Worm (Caenorhabditis elegans) whole organism, L3 larva: ENCODE measurements around the gene cfap-36.

ENCODE experiments used
- R02D3.7 ChIP-seq: fragments of 150-350 bp; optimal IDR thresholded peaks from 2 replicates; lab custom pipeline; 2014; ENCODE audit warnings: missing biosample characterization, missing genetic modification characterization
- ZK546.5 ChIP-seq: sonication (generic microtip); optimal IDR thresholded peaks from 2 replicates; lab custom pipeline; 2017; ENCODE audit warnings: missing biosample characterization, missing genetic modification characterization
- ceh-16 ChIP-seq: sonication (generic microtip); optimal IDR thresholded peaks from 2 replicates; lab custom pipeline; 2017; ENCODE audit warnings: missing biosample characterization, missing genetic modification characterization
- ceh-28 ChIP-seq: fragments of 150-350 bp; optimal IDR thresholded peaks from 2 replicates; lab custom pipeline; 2014; ENCODE audit warnings: missing biosample characterization, missing genetic modification reagents, missing genetic modification characterization
- ceh-82 ChIP-seq: fragments of 150-350 bp; optimal IDR thresholded peaks from 2 replicates; lab custom pipeline; 2014; ENCODE audit warnings: missing biosample characterization, missing genetic modification characterization
- ceh-9 ChIP-seq: sonication (generic microtip); optimal IDR thresholded peaks from 2 replicates; lab custom pipeline; 2018; ENCODE audit warnings: missing biosample characterization, missing genetic modification characterization
- daf-12 ChIP-seq: fragments of 150-350 bp; optimal IDR thresholded peaks from 2 replicates; lab custom pipeline; 2014; ENCODE audit warnings: missing biosample characterization, missing genetic modification reagents, missing genetic modification characterization
- egl-27 ChIP-seq: sonication (generic microtip); optimal IDR thresholded peaks from 4 replicates; lab custom pipeline; 2017; ENCODE audit warnings: missing biosample characterization, missing genetic modification reagents, missing genetic modification characterization
- egl-5 ChIP-seq: fragments of 150-350 bp; optimal IDR thresholded peaks from 2 replicates; lab custom pipeline; 2017; ENCODE audit warnings: missing biosample characterization, missing genetic modification reagents, missing genetic modification characterization, inconsistent platforms
- elt-1 ChIP-seq: fragments of 150-350 bp; optimal IDR thresholded peaks from 2 replicates; lab custom pipeline; 2014; ENCODE audit warnings: missing biosample characterization, missing genetic modification characterization
- elt-2 ChIP-seq: sonication (generic microtip); optimal IDR thresholded peaks from 2 replicates; lab custom pipeline; 2016; ENCODE audit warnings: missing genetic modification reagents, mild to moderate bottlenecking, missing genetic modification characterization, missing compliant biosample characterization
- fkh-2 ChIP-seq: fragments of 150-350 bp; optimal IDR thresholded peaks from 2 replicates; lab custom pipeline; 2014; ENCODE audit warnings: missing biosample characterization, missing genetic modification reagents, missing genetic modification characterization
- fos-1 ChIP-seq: fragments of 150-350 bp; optimal IDR thresholded peaks from 2 replicates; lab custom pipeline; 2014; ENCODE audit warnings: missing biosample characterization, missing genetic modification characterization
- hmg-11 ChIP-seq: sonication (generic microtip); optimal IDR thresholded peaks from 2 replicates; lab custom pipeline; 2016; ENCODE audit warnings: missing genetic modification characterization, missing compliant biosample characterization
- lin-39 ChIP-seq: fragments of 150-350 bp; optimal IDR thresholded peaks from 2 replicates; lab custom pipeline; 2018; ENCODE audit warnings: missing biosample characterization, missing genetic modification reagents, missing genetic modification characterization
- mdl-1 ChIP-seq: fragments of 150-350 bp; optimal IDR thresholded peaks from 2 replicates; lab custom pipeline; 2014; ENCODE audit warnings: missing biosample characterization, missing genetic modification characterization
- nfya-1 ChIP-seq: sonication (generic microtip); optimal IDR thresholded peaks from 2 replicates; lab custom pipeline; 2017; ENCODE audit warnings: missing genetic modification characterization, mild to moderate bottlenecking, missing compliant biosample characterization, antibody characterized with exemption, moderate library complexity; ENCODE audit not compliant: insufficient read depth
- nhr-25 ChIP-seq: sonication (generic microtip); optimal IDR thresholded peaks from 2 replicates; lab custom pipeline; 2017; ENCODE audit warnings: missing biosample characterization, missing genetic modification characterization
- nhr-28 ChIP-seq: fragments of 150-350 bp; optimal IDR thresholded peaks from 2 replicates; lab custom pipeline; 2014; ENCODE audit warnings: missing biosample characterization, missing genetic modification characterization
- nhr-43 ChIP-seq: sonication (generic microtip); optimal IDR thresholded peaks from 2 replicates; lab custom pipeline; 2016; ENCODE audit warnings: mild to moderate bottlenecking, missing genetic modification characterization, missing compliant biosample characterization; ENCODE audit not compliant: poor library complexity, severe bottlenecking
- nhr-67 ChIP-seq: fragments of 150-350 bp; optimal IDR thresholded peaks from 2 replicates; lab custom pipeline; 2014; ENCODE audit warnings: missing biosample characterization, missing genetic modification characterization
- nhr-76 ChIP-seq: fragments of 150-350 bp; sonication (generic microtip); optimal IDR thresholded peaks from 5 replicates; lab custom pipeline; 2014; ENCODE audit warnings: missing biosample characterization, missing genetic modification characterization
- nhr-77 ChIP-seq: fragments of 150-350 bp; optimal IDR thresholded peaks from 2 replicates; lab custom pipeline; 2014; ENCODE audit warnings: missing biosample characterization, missing genetic modification characterization
- pha-4 ChIP-seq: fragments of 150-350 bp; optimal IDR thresholded peaks from 2 replicates; lab custom pipeline; 2014; ENCODE audit warnings: missing biosample characterization, missing genetic modification reagents, missing genetic modification characterization
- pqm-1 ChIP-seq: fragments of 150-350 bp; optimal IDR thresholded peaks from 2 replicates; lab custom pipeline; 2017; ENCODE audit warnings: missing biosample characterization, missing genetic modification characterization, inconsistent platforms
- sea-2 ChIP-seq: fragments of 150-350 bp; sonication (generic microtip); optimal IDR thresholded peaks from 4 replicates; lab custom pipeline; 2014; ENCODE audit warnings: missing biosample characterization, missing genetic modification reagents, missing genetic modification characterization
- skn-1 ChIP-seq: fragments of 150-350 bp; optimal IDR thresholded peaks from 2 replicates; lab custom pipeline; 2014; ENCODE audit warnings: missing biosample characterization, missing genetic modification characterization
- tbx-2 ChIP-seq: sonication (generic microtip); optimal IDR thresholded peaks from 2 replicates; lab custom pipeline; 2016; ENCODE audit warnings: mild to moderate bottlenecking, missing genetic modification characterization, missing compliant biosample characterization
- unc-62 ChIP-seq: fragments of 150-350 bp; sonication (generic microtip); optimal IDR thresholded peaks from 4 replicates; lab custom pipeline; 2014; ENCODE audit warnings: missing biosample characterization, missing genetic modification reagents, missing genetic modification characterization
- ztf-11 ChIP-seq: fragments of 150-350 bp; optimal IDR thresholded peaks from 2 replicates; lab custom pipeline; 2014; ENCODE audit warnings: missing biosample characterization, missing genetic modification characterization

The cfap-36 gene

DNA sequence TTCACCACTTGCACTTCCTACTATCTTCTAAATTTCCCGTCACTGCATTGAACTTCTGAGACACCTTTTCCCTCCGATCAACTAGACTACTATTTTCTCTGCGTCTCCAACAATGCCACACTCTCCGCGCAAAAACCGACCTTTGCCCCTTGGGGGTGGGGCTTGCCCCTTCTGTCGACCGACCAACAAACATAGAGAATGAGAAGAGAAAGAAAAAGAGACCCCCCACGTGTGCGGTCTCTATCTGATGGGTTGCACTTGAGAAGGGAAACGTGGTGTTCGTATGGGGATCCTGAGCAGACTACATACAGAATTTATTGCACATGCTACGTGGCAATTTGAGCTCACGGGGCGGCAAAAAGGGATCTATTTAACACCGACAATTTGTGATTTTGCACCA, 16.8 kb downstream of the cfap-36 start (continued):
- no peak for TF ChIP-seq egl-5 (tag; lab: Kevin White, UChicago)

DNA sequence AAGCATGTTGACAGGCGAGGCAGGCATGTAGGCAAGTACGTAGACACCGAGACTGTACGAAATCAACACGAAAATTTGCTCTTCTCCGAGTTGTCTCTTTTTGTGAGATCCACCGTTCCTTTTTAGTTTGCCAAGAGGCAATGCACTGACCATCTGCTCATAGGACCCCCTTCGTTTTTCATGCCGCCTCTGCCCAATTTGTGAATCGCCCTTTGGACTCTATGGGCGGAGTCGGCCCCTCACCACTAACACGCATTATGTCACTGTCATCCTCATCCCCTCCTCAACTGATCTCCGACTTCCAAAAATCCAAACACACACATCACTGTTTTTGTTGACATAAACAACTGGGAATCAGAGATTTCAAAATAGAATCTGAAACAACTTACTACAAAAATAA, 18.1 kb downstream of the cfap-36 start:
- TF ChIP-seq daf-12 (tag; lab: Kevin White, UChicago) (no peak), ZK546.5 (no peak), ceh-28 (tag; lab: Kevin White, UChicago) (no peak), egl-5 (tag; lab: Kevin White, UChicago) (no peak), fos-1 (tag; lab: Kevin White, UChicago) (no peak), nhr-77 (no peak), fkh-2 (no peak), lin-39 (tag; lab: Kevin White, UChicago) (no peak), elt-2 (no peak), skn-1 (tag; lab: Kevin White, UChicago) (no peak), nhr-28 (tag; lab: Kevin White, UChicago) (no peak)

DNA sequence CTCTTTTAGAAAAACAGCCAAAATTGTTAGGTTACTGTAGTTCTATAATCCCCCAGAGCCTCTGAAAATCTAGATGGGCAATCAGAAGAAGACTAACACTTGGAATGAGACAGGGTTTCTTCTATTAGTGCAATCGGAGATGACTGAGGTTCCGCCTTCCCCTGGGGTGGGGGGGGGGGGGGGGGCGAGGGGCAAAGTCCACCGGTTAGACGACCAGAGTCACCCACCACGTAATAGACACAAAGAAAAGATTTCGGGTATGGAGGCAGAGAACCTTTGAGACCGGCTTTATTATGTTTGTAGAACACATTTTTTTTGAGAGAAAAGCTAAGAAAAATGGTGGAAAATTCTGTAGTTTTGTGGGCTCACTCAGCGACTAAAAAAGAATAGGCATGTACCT, 19.9 kb downstream of the cfap-36 start:
- TF ChIP-seq hmg-11 (tag; lab: Kevin White, UChicago), result peak; percentile 31
- TF ChIP-seq ceh-9, result no peak

DNA sequence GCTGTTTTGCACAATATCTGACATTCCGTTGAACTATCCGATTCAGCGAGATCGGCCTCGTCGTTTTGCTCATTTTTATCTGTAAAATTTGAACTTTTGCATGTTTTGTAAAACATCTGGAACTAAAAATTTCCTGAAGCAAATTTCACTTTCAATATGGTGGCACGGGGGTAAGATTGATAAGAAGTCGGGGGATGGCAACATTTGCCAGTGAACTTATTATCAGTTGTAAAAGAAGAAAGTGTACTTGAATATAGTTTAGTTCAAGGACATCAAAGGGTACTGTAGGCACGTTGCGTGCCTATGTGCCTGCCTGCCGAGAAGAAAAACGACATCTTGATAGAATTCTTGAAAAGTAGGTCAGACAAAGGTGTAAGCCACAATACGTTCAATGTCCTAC, 20.7 kb downstream of the cfap-36 start, which contains the start of gene W03F9.4:
W03F9.4 (minus strand) TSS at position 79 of the 400 bp plus-strand sequence.
- TF ChIP-seq pqm-1 (tag; lab: Kevin White, UChicago) (peak; percentile 45), skn-1 (tag; lab: Kevin White, UChicago) (no peak)

DNA sequence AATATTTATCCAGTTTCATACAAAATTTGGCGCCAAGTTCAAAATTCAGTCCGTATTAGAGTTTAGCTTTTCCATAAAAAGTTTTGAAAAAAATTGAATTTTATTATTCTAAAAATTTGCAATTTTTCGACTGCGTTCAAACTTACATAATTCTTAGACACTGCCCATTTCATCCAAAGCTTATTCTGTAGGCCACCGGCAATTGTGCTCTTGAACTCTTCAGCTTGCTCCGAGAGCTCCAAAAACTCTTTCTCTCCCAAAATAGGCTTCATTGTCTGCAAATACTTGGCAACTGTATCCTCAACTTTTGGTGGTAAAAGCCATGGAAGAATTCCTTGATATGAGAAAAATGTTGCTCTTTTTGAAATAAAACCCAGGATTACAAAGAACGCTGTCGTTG, 22.0 kb downstream of the cfap-36 start:
- TF ChIP-seq mdl-1, result no peak
- TF ChIP-seq unc-62 (GFP tag; lab: Kevin White, UChicago), result no peak
- no peak for TF ChIP-seq fos-1 (tag; lab: Kevin White, UChicago)
- no peak for TF ChIP-seq daf-12 (tag; lab: Kevin White, UChicago)
- TF ChIP-seq, all 47 proteins: peak for 0

DNA sequence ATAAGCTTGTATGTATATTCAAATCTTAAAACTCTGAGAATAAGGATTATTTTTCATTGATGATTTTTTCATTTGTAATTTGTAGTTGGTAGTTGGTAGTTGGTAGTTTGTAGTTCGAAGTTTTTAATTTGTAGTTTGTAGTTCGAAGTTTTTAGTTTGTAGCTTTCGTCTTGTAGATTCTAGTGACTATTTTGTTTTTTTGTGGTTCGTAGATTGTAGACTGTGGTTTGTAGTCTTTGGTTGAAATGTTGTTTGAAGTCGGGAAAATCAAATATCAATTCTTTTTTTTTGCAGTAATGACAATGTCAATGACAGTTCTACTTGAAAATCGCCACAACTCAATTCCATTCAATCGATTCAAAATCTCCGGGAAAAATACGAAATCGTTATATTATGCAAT, 26.3 kb downstream of the cfap-36 start:
- TF ChIP-seq ceh-9 (no peak), daf-12 (tag; lab: Kevin White, UChicago) (no peak), ztf-11 (tag; lab: Kevin White, UChicago) (no peak), fos-1 (tag; lab: Kevin White, UChicago) (no peak), elt-2 (no peak)

DNA sequence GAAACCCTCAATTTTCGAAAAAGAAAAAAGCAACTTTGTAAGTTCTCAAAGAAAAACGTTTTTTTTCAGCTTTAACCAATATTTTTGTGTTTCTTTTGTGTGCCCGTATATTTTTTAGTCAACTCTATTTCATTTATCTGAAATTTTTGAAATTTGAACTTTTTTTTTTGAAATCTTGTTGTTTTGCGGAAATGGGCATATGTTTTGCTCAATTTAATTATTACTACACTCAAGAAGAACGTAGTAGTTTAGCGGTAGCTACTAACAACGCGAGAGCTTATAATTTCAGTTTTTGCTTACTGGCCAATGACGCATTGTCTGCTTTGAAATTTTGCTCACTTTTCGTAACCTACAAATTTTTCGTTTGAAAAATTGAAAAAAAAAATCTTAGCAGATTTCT, 27.2 kb downstream of the cfap-36 start, which contains the start of gene srh-82:
srh-82 (plus strand) TSS at position 301 of the 400 bp plus-strand sequence.
- TF ChIP-seq ztf-11 (tag; lab: Kevin White, UChicago), result no peak
- no peak for TF ChIP-seq ceh-82
- TF ChIP-seq R02D3.7 (tag; lab: Kevin White, UChicago), result no peak
- TF ChIP-seq nfya-1, result no peak
- no peak for TF ChIP-seq elt-1 (tag; lab: Kevin White, UChicago)
- no peak for TF ChIP-seq ceh-16
- TF ChIP-seq pha-4 (tag; lab: Kevin White, UChicago), result no peak
- no peak for TF ChIP-seq skn-1 (tag; lab: Kevin White, UChicago)
- no peak for TF ChIP-seq elt-2
- TF ChIP-seq nhr-77, result no peak
- TF ChIP-seq tbx-2, result no peak
- no peak for TF ChIP-seq ZK546.5
- TF ChIP-seq nhr-43 (tag; lab: Kevin White, UChicago), result no peak
- TF ChIP-seq nhr-67 (tag; lab: Kevin White, UChicago), result no peak
- TF ChIP-seq nhr-25 (tag; lab: Kevin White, UChicago), result no peak
- TF ChIP-seq egl-5 (tag; lab: Kevin White, UChicago), result no peak
- no peak for TF ChIP-seq nhr-76 (tag; lab: Kevin White, UChicago)
- no peak for TF ChIP-seq fos-1 (tag; lab: Kevin White, UChicago)
- TF ChIP-seq egl-27 (tag; lab: Kevin White, UChicago), result no peak
- no peak for TF ChIP-seq sea-2 (GFP tag; lab: Kevin White, UChicago)
